Fruit fly (Drosophila melanogaster) whole organism, embryonic: ENCODE data around the gene Glut1.

ENCODE experiments used
- B-H1 ChIP-seq: fragments of 200-800 bp; sonication (Bioruptor generic); IDR thresholded peaks from 3 replicates; pipeline ENCODE4 v1.3.6; 2022; ENCODE audit warnings: missing biosample characterization, missing genetic modification characterization
- CG10274 ChIP-seq: fragments of 200-800 bp; sonication (Bioruptor generic); optimal IDR thresholded peaks from 3 replicates; lab custom pipeline; 2017; ENCODE audit warnings: missing biosample characterization, mild to moderate bottlenecking, missing genetic modification characterization
- CG10366 ChIP-seq: fragments of 200-800 bp; sonication (Bioruptor generic); IDR thresholded peaks from 2 replicates; pipeline ENCODE4 v1.3.6; 2022; ENCODE audit warnings: missing biosample characterization, missing genetic modification characterization
- CG10543 ChIP-seq: fragments of 200-800 bp; sonication (Bioruptor generic); optimal IDR thresholded peaks from 3 replicates; lab custom pipeline; 2017; ENCODE audit warnings: missing biosample characterization, mild to moderate bottlenecking, missing genetic modification characterization, moderate library complexity
- CG11504 ChIP-seq: fragments of 200-800 bp; sonication (Bioruptor generic); optimal IDR thresholded peaks from 3 replicates; lab custom pipeline; 2019; ENCODE audit warnings: missing biosample characterization, mild to moderate bottlenecking, missing genetic modification characterization, moderate library complexity
- CG12219 ChIP-seq: fragments of 200-800 bp; sonication (Bioruptor generic); optimal IDR thresholded peaks from 3 replicates; lab custom pipeline; 2018; ENCODE audit warnings: missing biosample characterization, mild to moderate bottlenecking, missing genetic modification characterization
- CG13296 ChIP-seq: fragments of 200-800 bp; sonication (Bioruptor generic); optimal IDR thresholded peaks from 3 replicates; lab custom pipeline; 2018; ENCODE audit warnings: missing biosample characterization, mild to moderate bottlenecking, missing genetic modification characterization
- CG13424 ChIP-seq: fragments of 200-800 bp; sonication (Bioruptor generic); optimal IDR thresholded peaks from 2 replicates; lab custom pipeline; 2019; ENCODE audit warnings: missing biosample characterization, mild to moderate bottlenecking, missing genetic modification characterization, moderate library complexity
- CG14014 ChIP-seq: fragments of 200-800 bp; sonication (Bioruptor generic); IDR thresholded peaks from 2 replicates; pipeline ENCODE4 v1.3.6; 2022; ENCODE audit warnings: missing biosample characterization, missing genetic modification characterization
- CG14441 ChIP-seq: fragments of 200-800 bp; sonication (Bioruptor generic); IDR thresholded peaks from 2 replicates; pipeline ENCODE4 v1.3.6; 2022; ENCODE audit warnings: missing biosample characterization, missing genetic modification characterization
- CG14860 ChIP-seq: fragments of 200-800 bp; sonication (Bioruptor generic); IDR thresholded peaks from 3 replicates; pipeline ENCODE4 v1.3.6; 2022; ENCODE audit warnings: missing biosample characterization, missing genetic modification characterization; ENCODE audit not compliant: partially characterized antibody
- CG15601 ChIP-seq: fragments of 200-800 bp; sonication (Bioruptor generic); optimal IDR thresholded peaks from 3 replicates; lab custom pipeline; 2019; ENCODE audit warnings: missing biosample characterization, mild to moderate bottlenecking, missing genetic modification characterization, moderate library complexity
- CG1603 ChIP-seq: fragments of 200-800 bp; sonication (Bioruptor generic); optimal IDR thresholded peaks from 2 replicates; lab custom pipeline; 2019; ENCODE audit warnings: missing biosample characterization, mild to moderate bottlenecking, missing genetic modification characterization, moderate library complexity
- CG17912 ChIP-seq: fragments of 200-800 bp; sonication (Bioruptor generic); optimal IDR thresholded peaks from 2 replicates; lab custom pipeline; 2018; ENCODE audit warnings: missing biosample characterization, mild to moderate bottlenecking, missing genetic modification characterization
- CG1792 ChIP-seq: fragments of 200-800 bp; sonication (Bioruptor generic); optimal IDR thresholded peaks from 2 replicates; lab custom pipeline; 2016; ENCODE audit warnings: missing biosample characterization, missing genetic modification characterization
- CG2712 ChIP-seq: fragments of 200-800 bp; optimal IDR thresholded peaks from 3 replicates; lab custom pipeline; 2019; ENCODE audit warnings: missing biosample characterization, mild to moderate bottlenecking, missing genetic modification characterization, moderate library complexity
- CG2875 ChIP-seq: fragments of 200-800 bp; sonication (Bioruptor generic); optimal IDR thresholded peaks from 2 replicates; lab custom pipeline; 2017; ENCODE audit warnings: missing biosample characterization, mild to moderate bottlenecking, missing genetic modification characterization, missing genetic modification reagents
- CG30020 ChIP-seq: fragments of 200-800 bp; optimal IDR thresholded peaks from 2 replicates; lab custom pipeline; 2019; ENCODE audit warnings: missing biosample characterization, mild to moderate bottlenecking, missing genetic modification characterization, moderate library complexity
- CG30431 ChIP-seq: fragments of 200-800 bp; sonication (Bioruptor generic); optimal IDR thresholded peaks from 2 replicates; lab custom pipeline; 2017; ENCODE audit warnings: missing biosample characterization, missing genetic modification characterization
- CG34422 ChIP-seq: fragments of 200-800 bp; sonication (Bioruptor generic); IDR thresholded peaks from 3 replicates; pipeline ENCODE4 v1.3.6; 2022; ENCODE audit warnings: missing biosample characterization, missing genetic modification characterization
- CG4424 ChIP-seq: fragments of 200-800 bp; sonication (Bioruptor generic); optimal IDR thresholded peaks from 3 replicates; lab custom pipeline; 2016; ENCODE audit warnings: missing biosample characterization, missing genetic modification characterization
- CG4707 ChIP-seq: fragments of 200-800 bp; sonication (Bioruptor generic); optimal IDR thresholded peaks from 2 replicates; lab custom pipeline; 2018; ENCODE audit warnings: missing biosample characterization, mild to moderate bottlenecking, missing genetic modification characterization, moderate library complexity
- CG6813 ChIP-seq: fragments of 200-800 bp; sonication (Bioruptor generic); optimal IDR thresholded peaks from 2 replicates; lab custom pipeline; 2017; ENCODE audit warnings: missing biosample characterization, missing genetic modification characterization, mild to moderate bottlenecking, moderate library complexity, missing genetic modification reagents
- CG8478 ChIP-seq: fragments of >200 bp; optimal IDR thresholded peaks from 2 replicates; lab custom pipeline; 2018
- Ets97D ChIP-seq: fragments of 200-800 bp; sonication (Bioruptor generic); optimal IDR thresholded peaks from 3 replicates; lab custom pipeline; 2016; ENCODE audit warnings: missing biosample characterization, missing genetic modification characterization
- Fer3 ChIP-seq: fragments of 200-800 bp; sonication (Bioruptor generic); optimal IDR thresholded peaks from 2 replicates; lab custom pipeline; 2018; ENCODE audit warnings: missing biosample characterization, mild to moderate bottlenecking, missing genetic modification characterization, moderate library complexity
- Gug ChIP-seq: fragments of 200-800 bp; sonication (Bioruptor generic); IDR thresholded peaks from 4 replicates; pipeline ENCODE4 v1.3.6; 2022; ENCODE audit warnings: missing biosample characterization, missing genetic modification characterization
- Oli ChIP-seq: fragments of 200-800 bp; sonication (Bioruptor generic); optimal IDR thresholded peaks from 2 replicates; lab custom pipeline; 2018; ENCODE audit warnings: missing biosample characterization, mild to moderate bottlenecking, missing genetic modification characterization, moderate library complexity
- Poxn ChIP-seq: fragments of 200-800 bp; sonication (Bioruptor generic); IDR thresholded peaks from 2 replicates; pipeline ENCODE4 v1.3.6; 2022; ENCODE audit warnings: missing biosample characterization, missing genetic modification characterization
- Rfx ChIP-seq: fragments of 200-800 bp; sonication (Bioruptor generic); IDR thresholded peaks from 2 replicates; pipeline ENCODE4 v1.3.6; 2022; ENCODE audit warnings: missing biosample characterization, missing genetic modification characterization
- amos ChIP-seq: fragments of 200-800 bp; sonication (Bioruptor generic); IDR thresholded peaks from 2 replicates; pipeline ENCODE4 v1.3.6; 2022; ENCODE audit warnings: missing biosample characterization, missing genetic modification characterization; ENCODE audit not compliant: partially characterized antibody
- bbx ChIP-seq: fragments of 200-800 bp; sonication (Bioruptor generic); IDR thresholded peaks from 2 replicates; pipeline ENCODE4 v1.3.6; 2022; ENCODE audit warnings: missing biosample characterization, missing genetic modification characterization; ENCODE audit not compliant: partially characterized antibody
- dmrt11E ChIP-seq: fragments of 200-800 bp; sonication (Bioruptor generic); optimal IDR thresholded peaks from 3 replicates; lab custom pipeline; 2018; ENCODE audit warnings: missing biosample characterization, mild to moderate bottlenecking, missing genetic modification characterization, moderate library complexity
- dysf ChIP-seq: fragments of 200-800 bp; sonication (Bioruptor generic); IDR thresholded peaks from 3 replicates; pipeline ENCODE4 v1.3.6; 2022; ENCODE audit warnings: missing biosample characterization, missing genetic modification characterization
- ewg ChIP-seq: fragments of 200-800 bp; sonication (Bioruptor generic); optimal IDR thresholded peaks from 3 replicates; lab custom pipeline; 2017; ENCODE audit warnings: mild to moderate bottlenecking, missing biosample characterization, missing genetic modification reagents, missing genetic modification characterization
- fd96Cb ChIP-seq: fragments of 200-800 bp; sonication (Bioruptor generic); optimal IDR thresholded peaks from 2 replicates; lab custom pipeline; 2018; ENCODE audit warnings: missing biosample characterization, mild to moderate bottlenecking, missing genetic modification characterization, moderate library complexity
- gcm ChIP-seq: fragments of 200-800 bp; sonication (Bioruptor generic); optimal IDR thresholded peaks from 2 replicates; lab custom pipeline; 2019; ENCODE audit warnings: missing biosample characterization, mild to moderate bottlenecking, missing genetic modification characterization, moderate library complexity
- hth ChIP-seq: fragments of >200 bp; optimal IDR thresholded peaks from 2 replicates; lab custom pipeline; 2017; ENCODE audit warnings: inconsistent platforms
- lab ChIP-seq: fragments of 200-800 bp; sonication (Bioruptor generic); optimal IDR thresholded peaks from 3 replicates; lab custom pipeline; 2017; ENCODE audit warnings: missing biosample characterization, missing genetic modification characterization, mild to moderate bottlenecking, moderate library complexity, missing genetic modification reagents
- mirr ChIP-seq: fragments of 200-800 bp; sonication (Bioruptor generic); optimal IDR thresholded peaks from 3 replicates; lab custom pipeline; 2018; ENCODE audit warnings: missing biosample characterization, mild to moderate bottlenecking, missing genetic modification characterization
- oc ChIP-seq: fragments of 200-800 bp; sonication (Bioruptor generic); optimal IDR thresholded peaks from 2 replicates; lab custom pipeline; 2018; ENCODE audit warnings: missing biosample characterization, mild to moderate bottlenecking, missing genetic modification characterization, moderate library complexity
- pfk ChIP-seq: fragments of 200-800 bp; sonication (Bioruptor generic); optimal IDR thresholded peaks from 2 replicates; lab custom pipeline; 2018; ENCODE audit warnings: missing biosample characterization, mild to moderate bottlenecking, missing genetic modification characterization, moderate library complexity
- pnt ChIP-seq: fragments of 200-800 bp; sonication (Bioruptor generic); optimal IDR thresholded peaks from 3 replicates; lab custom pipeline; 2016; ENCODE audit warnings: missing biosample characterization, missing genetic modification characterization
- sd ChIP-seq: fragments of 200-800 bp; sonication (Bioruptor generic); optimal IDR thresholded peaks from 3 replicates; lab custom pipeline; 2018; ENCODE audit warnings: missing biosample characterization, mild to moderate bottlenecking, missing genetic modification characterization, moderate library complexity
- slbo ChIP-seq: fragments of 200-800 bp; sonication (Bioruptor generic); IDR thresholded peaks from 2 replicates; pipeline ENCODE4 v1.3.6; 2022; ENCODE audit warnings: missing biosample characterization, missing genetic modification characterization
- slou ChIP-seq: fragments of 200-800 bp; sonication (Bioruptor generic); optimal IDR thresholded peaks from 3 replicates; lab custom pipeline; 2016; ENCODE audit warnings: missing biosample characterization, missing genetic modification characterization
- sob ChIP-seq: fragments of 200-800 bp; sonication (Bioruptor generic); IDR thresholded peaks from 2 replicates; pipeline ENCODE4 v1.3.6; 2022; ENCODE audit warnings: missing biosample characterization, missing genetic modification characterization
- stc ChIP-seq: fragments of 200-800 bp; sonication (Bioruptor generic); IDR thresholded peaks from 2 replicates; pipeline ENCODE4 v1.3.6; 2022; ENCODE audit warnings: missing biosample characterization, missing genetic modification characterization
- tio ChIP-seq: fragments of 200-800 bp; sonication (Bioruptor generic); optimal IDR thresholded peaks from 2 replicates; lab custom pipeline; 2017; ENCODE audit warnings: missing biosample characterization, missing genetic modification characterization, inconsistent platforms
- wdn ChIP-seq: fragments of 200-800 bp; sonication (Bioruptor generic); IDR thresholded peaks from 2 replicates; pipeline ENCODE4 v1.3.6; 2022; ENCODE audit warnings: missing biosample characterization, missing genetic modification characterization
- z ChIP-seq: fragments of 200-800 bp; sonication (Bioruptor generic); IDR thresholded peaks from 3 replicates; pipeline ENCODE4 v1.3.6; 2022; ENCODE audit warnings: missing biosample characterization, missing genetic modification characterization

Gene Glut1

dm6 chr3L:904364-904763 lies 9.5 kb upstream of the Glut1 start (continued):
- TF ChIP-seq CG11504 (tag; lab: Kevin White, UChicago) (peak; percentile 57), CG1792 (GFP tag; lab: Kevin White, UChicago) (peak; percentile 32), CG15601 (peak; percentile 75), gcm (GFP tag; lab: Kevin White, UChicago) (peak; percentile 64), fd96Cb (tag; lab: Kevin White, UChicago) (peak; percentile 67), Gug (peak; percentile 11; the same call in 1 of the 4 replicates), slou (no peak), oc (tag; lab: Kevin White, UChicago) (peak; percentile 52), B-H1 (GFP tag; lab: Robert Waterston, UW) (peak; percentile 13; the same call in 1 of the 3 replicates), hth (lab: Kevin White, UChicago) (no peak), CG2712 (tag; lab: Kevin White, UChicago) (peak; percentile 83), sd (no peak), dysf (GFP tag; lab: Robert Waterston, UW) (peak; percentile 56; the same call in 2 of the 3 replicates), mirr (no peak), CG14441 (GFP tag; lab: Robert Waterston, UW) (peak; percentile 15; the same call in 1 of the 2 replicates), z (GFP tag; lab: Robert Waterston, UW) (no peak), CG10366 (GFP tag; lab: Robert Waterston, UW) (peak; percentile 48), wdn (GFP tag; lab: Robert Waterston, UW) (no peak), slbo (GFP tag; lab: Robert Waterston, UW) (peak; percentile 38; the same call in 1 of the 2 replicates), dmrt11E (tag; lab: Kevin White, UChicago) (peak; percentile 91), bbx (no peak), sob (peak; percentile 37; the same call in 1 of the 2 replicates), stc (GFP tag; lab: Robert Waterston, UW) (peak; percentile 57; the same call in 1 of the 2 replicates), Fer3 (tag; lab: Kevin White, UChicago) (no peak), CG6813 (GFP tag; lab: Kevin White, UChicago) (peak; percentile 49), CG1603 (tag; lab: Kevin White, UChicago) (peak; percentile 92), pnt (GFP tag; lab: Kevin White, UChicago) (peak; percentile 66), CG4424 (GFP tag; lab: Kevin White, UChicago) (peak; percentile 63), CG4707 (GFP tag; lab: Kevin White, UChicago) (peak; percentile 44), lab (GFP tag; lab: Kevin White, UChicago) (peak; percentile 42), tio (GFP tag; lab: Kevin White, UChicago) (peak; percentile 39), ewg (GFP tag; lab: Kevin White, UChicago) (peak; percentile 46), CG12219 (GFP tag; lab: Kevin White, UChicago) (peak; percentile 66), amos (no peak), Oli (tag; lab: Kevin White, UChicago) (peak; percentile 66), Rfx (no peak), CG30431 (GFP tag; lab: Kevin White, UChicago) (peak; percentile 52), CG14860 (no peak), CG34422 (peak; percentile 63; the same call in 2 of the 3 replicates), CG10274 (GFP tag; lab: Kevin White, UChicago) (no peak), CG8478 (no peak), CG2875 (peak; percentile 66), Ets97D (no peak), Poxn (no peak), pfk (no peak), CG14014 (GFP tag; lab: Robert Waterston, UW) (no peak), CG13296 (GFP tag; lab: Kevin White, UChicago) (no peak), CG10543 (GFP tag; lab: Kevin White, UChicago) (no peak), CG13424 (peak; percentile 69), CG17912 (no peak), CG30020 (tag; lab: Kevin White, UChicago) (no peak)
